Worm (Caenorhabditis elegans) whole organism, young adult: ENCODE results near the gene wdr-31.

Source experiments
- F49E8.2 ChIP-seq: sonication (generic microtip); optimal IDR thresholded peaks from 3 replicates; lab custom pipeline; 2017; ENCODE audit warnings: missing genetic modification characterization, mild to moderate bottlenecking, missing compliant biosample characterization, antibody characterized with exemption, moderate library complexity; ENCODE audit not compliant: insufficient read depth
- ama-1 ChIP-seq, 3 experiments: fragments of 150-350 bp in 1 of 3; sonication (generic microtip) in 2 of 3; optimal IDR thresholded peaks; 2 replicates each; lab custom pipeline; 2014 to 2018; ENCODE audit warnings: missing biosample characterization in 2 of 3, missing genetic modification characterization in 2 of 3, missing genetic modification reagents in 2 of 3
- aptf-3 ChIP-seq: fragments of 200-800 bp; sonication (Bioruptor generic); IDR thresholded peaks from 2 replicates; pipeline ENCODE4 v1.3.6; 2022; ENCODE audit warnings: missing genetic modification characterization, missing compliant biosample characterization
- atf-7 ChIP-seq: sonication (generic microtip); optimal IDR thresholded peaks from 2 replicates; lab custom pipeline; 2017; ENCODE audit warnings: mild to moderate bottlenecking, missing genetic modification characterization, missing compliant biosample characterization
- efl-1 ChIP-seq: fragments of 150-350 bp; optimal IDR thresholded peaks from 2 replicates; lab custom pipeline; 2014; ENCODE audit warnings: missing biosample characterization, missing genetic modification reagents, missing genetic modification characterization
- hmg-1.2 ChIP-seq: fragments of 200-800 bp; sonication (Bioruptor generic); IDR thresholded peaks from 2 replicates; pipeline ENCODE4 v1.3.6; 2022; ENCODE audit warnings: missing genetic modification reagents, missing genetic modification characterization, missing compliant biosample characterization
- lin-40 ChIP-seq: sonication (generic microtip); optimal IDR thresholded peaks from 2 replicates; lab custom pipeline; 2016; ENCODE audit warnings: missing genetic modification characterization, mild to moderate bottlenecking, missing compliant biosample characterization, missing genotype, missing genetic modification reagents
- madf-8 ChIP-seq: fragments of 200-800 bp; sonication (Bioruptor generic); conservative IDR thresholded peaks from 2 replicates; pipeline ENCODE4 v1.3.6; 2022; ENCODE audit warnings: missing genetic modification reagents, missing genetic modification characterization, missing compliant biosample characterization
- pbrm-1 ChIP-seq: fragments of 200-800 bp; sonication (Bioruptor generic); IDR thresholded peaks from 2 replicates; pipeline ENCODE4 v1.3.6; 2022; ENCODE audit warnings: missing genetic modification reagents, missing genetic modification characterization, missing compliant biosample characterization
- pha-4 ChIP-seq: fragments of 150-350 bp; sonication (generic microtip); optimal IDR thresholded peaks from 2 replicates; lab custom pipeline; 2014; ENCODE audit warnings: missing biosample characterization, missing genetic modification reagents, missing genetic modification characterization
- snpc-1.3 ChIP-seq: sonication (generic microtip); optimal IDR thresholded peaks from 2 replicates; lab custom pipeline; 2017; ENCODE audit warnings: missing genetic modification characterization, mild to moderate bottlenecking, missing compliant biosample characterization, antibody characterized with exemption, moderate library complexity, missing genotype, missing genetic modification reagents; ENCODE audit not compliant: insufficient read depth
- tlf-1 ChIP-seq: fragments of 200-800 bp; sonication (Bioruptor generic); optimal IDR thresholded peaks from 2 replicates; lab custom pipeline; 2018; ENCODE audit warnings: mild to moderate bottlenecking, missing genetic modification characterization, missing compliant biosample characterization
- ztf-26 ChIP-seq: sonication (generic microtip); optimal IDR thresholded peaks from 2 replicates; lab custom pipeline; 2017; ENCODE audit warnings: missing genetic modification characterization, missing compliant biosample characterization

ce11 chrII:2730647-2731046, 4.4 kb downstream of the wdr-31 start:
- TF ChIP-seq efl-1 (GFP tag; lab: Kevin White, UChicago) (no peak), madf-8 (GFP tag; lab: Robert Waterston, UW) (no peak), ama-1 (optimal IDR thresholded peaks at IDR 0.05; lab: Kevin White, UChicago) (no peak), ama-1 (GFP tag; optimal IDR thresholded peaks at IDR 0.05; lab: Kevin White, UChicago) (no peak), tlf-1 (GFP tag; lab: Kevin White, UChicago) (no peak), atf-7 (tag; lab: Kevin White, UChicago) (no peak), pbrm-1 (GFP tag; lab: Robert Waterston, UW) (no peak), pha-4 (tag; lab: Kevin White, UChicago) (no peak), snpc-1.3 (tag; lab: Kevin White, UChicago) (no peak), hmg-1.2 (GFP tag; lab: Robert Waterston, UW) (no peak), lin-40 (no peak), ztf-26 (tag; lab: Kevin White, UChicago) (no peak), F49E8.2 (tag; lab: Kevin White, UChicago) (no peak), aptf-3 (no peak)
